Fruit fly (Drosophila melanogaster) whole organism, embryonic: ENCODE measurements around the gene CG5359.

ENCODE experiments used
- ATbp ChIP-seq: fragments of 200-800 bp; sonication (Bioruptor generic); optimal IDR thresholded peaks from 2 replicates; lab custom pipeline; 2017; ENCODE audit warnings: missing biosample characterization, mild to moderate bottlenecking, missing genetic modification characterization, missing genetic modification reagents
- BEAF-32 ChIP-seq: fragments of 200-800 bp; sonication (Bioruptor generic); optimal IDR thresholded peaks from 3 replicates; lab custom pipeline; 2017; ENCODE audit warnings: missing biosample characterization, missing genetic modification characterization, mild to moderate bottlenecking, moderate library complexity, missing genetic modification reagents
- CG10209 ChIP-seq: fragments of 200-800 bp; sonication (Bioruptor generic); optimal IDR thresholded peaks from 3 replicates; lab custom pipeline; 2017; ENCODE audit warnings: missing biosample characterization, mild to moderate bottlenecking, missing genetic modification characterization, missing genetic modification reagents
- CG12236 ChIP-seq: fragments of 200-800 bp; sonication (Bioruptor generic); optimal IDR thresholded peaks from 2 replicates; lab custom pipeline; 2016; ENCODE audit warnings: missing biosample characterization, missing genetic modification characterization
- CG12391 ChIP-seq: fragments of 200-800 bp; sonication (Bioruptor generic); optimal IDR thresholded peaks from 3 replicates; lab custom pipeline; 2018; ENCODE audit warnings: missing biosample characterization, mild to moderate bottlenecking, missing genetic modification characterization, moderate library complexity
- CG13296 ChIP-seq: fragments of 200-800 bp; sonication (Bioruptor generic); optimal IDR thresholded peaks from 3 replicates; lab custom pipeline; 2018; ENCODE audit warnings: missing biosample characterization, mild to moderate bottlenecking, missing genetic modification characterization
- CG13424 ChIP-seq: fragments of 200-800 bp; sonication (Bioruptor generic); optimal IDR thresholded peaks from 2 replicates; lab custom pipeline; 2019; ENCODE audit warnings: missing biosample characterization, mild to moderate bottlenecking, missing genetic modification characterization, moderate library complexity
- CG14050 ChIP-seq: fragments of 200-800 bp; sonication (Bioruptor generic); IDR thresholded peaks from 3 replicates; pipeline ENCODE4 v1.3.6; 2022; ENCODE audit warnings: missing biosample characterization, missing genetic modification characterization
- CG17186 ChIP-seq: fragments of 200-800 bp; sonication (Bioruptor generic); optimal IDR thresholded peaks from 3 replicates; lab custom pipeline; 2017; ENCODE audit warnings: missing biosample characterization, missing genetic modification reagents, missing genetic modification characterization
- CG17328 ChIP-seq: fragments of 200-800 bp; sonication (Bioruptor generic); IDR thresholded peaks from 2 replicates; pipeline ENCODE4 v1.3.6; 2022; ENCODE audit warnings: missing biosample characterization, missing genetic modification characterization
- CG18476 ChIP-seq: fragments of 200-800 bp; sonication (Bioruptor generic); optimal IDR thresholded peaks from 2 replicates; lab custom pipeline; 2016; ENCODE audit warnings: missing biosample characterization, mild to moderate bottlenecking, missing genetic modification characterization
- CG2678 ChIP-seq: fragments of 200-800 bp; sonication (Bioruptor generic); optimal IDR thresholded peaks from 3 replicates; lab custom pipeline; 2019; ENCODE audit warnings: missing biosample characterization, mild to moderate bottlenecking, missing genetic modification characterization, moderate library complexity
- CG31441 ChIP-seq: fragments of 200-800 bp; sonication (Bioruptor generic); IDR thresholded peaks from 2 replicates; pipeline ENCODE4 v1.3.6; 2022; ENCODE audit warnings: missing biosample characterization, missing genetic modification characterization
- CG4854 ChIP-seq: fragments of 200-800 bp; sonication (Bioruptor generic); optimal IDR thresholded peaks from 2 replicates; lab custom pipeline; 2016; ENCODE audit warnings: missing biosample characterization, missing genetic modification characterization, inconsistent platforms
- CG6854 ChIP-seq: fragments of 200-800 bp; sonication (Bioruptor generic); optimal IDR thresholded peaks from 3 replicates; lab custom pipeline; 2017; ENCODE audit warnings: missing biosample characterization, mild to moderate bottlenecking, missing genetic modification characterization
- CG7372 ChIP-seq: fragments of 200-800 bp; sonication (Bioruptor generic); IDR thresholded peaks from 2 replicates; pipeline ENCODE4 v1.3.6; 2022; ENCODE audit warnings: missing biosample characterization, missing genetic modification characterization
- CG8765 ChIP-seq: fragments of 200-800 bp; sonication (Bioruptor generic); IDR thresholded peaks from 2 replicates; pipeline ENCODE4 v1.3.6; 2022; ENCODE audit warnings: missing biosample characterization, missing genetic modification characterization
- CG8944 ChIP-seq: fragments of 200-800 bp; sonication (Bioruptor generic); optimal IDR thresholded peaks from 3 replicates; lab custom pipeline; 2016; ENCODE audit warnings: missing biosample characterization, missing genetic modification characterization
- CG9215 ChIP-seq: fragments of 200-800 bp; sonication (Bioruptor generic); IDR thresholded peaks from 2 replicates; pipeline ENCODE4 v1.3.6; 2022; ENCODE audit warnings: missing biosample characterization, missing genetic modification characterization
- Fer2 ChIP-seq: fragments of 200-800 bp; sonication (Bioruptor generic); optimal IDR thresholded peaks from 2 replicates; lab custom pipeline; 2018; ENCODE audit warnings: missing biosample characterization, mild to moderate bottlenecking, missing genetic modification characterization, moderate library complexity
- HLH4C ChIP-seq: fragments of 200-800 bp; sonication (Bioruptor generic); IDR thresholded peaks from 3 replicates; pipeline ENCODE4 v1.3.6; 2022; ENCODE audit warnings: missing biosample characterization, missing genetic modification characterization; ENCODE audit not compliant: partially characterized antibody
- HmgD ChIP-seq: fragments of 200-800 bp; sonication (Bioruptor generic); optimal IDR thresholded peaks from 3 replicates; lab custom pipeline; 2016; ENCODE audit warnings: missing biosample characterization, missing genetic modification characterization
- Hr51 ChIP-seq, 2 experiments: fragments of 200-800 bp; sonication (Bioruptor generic); optimal IDR thresholded peaks; 2 replicates in 1 of 2; 3 replicates in 1 of 2; lab custom pipeline; 2016 to 2018; ENCODE audit warnings: missing biosample characterization in 2 of 2, missing genetic modification characterization in 2 of 2, mild to moderate bottlenecking in 1 of 2, moderate library complexity in 1 of 2
- Lhr ChIP-seq: fragments of 200-800 bp; sonication (Bioruptor generic); optimal IDR thresholded peaks from 3 replicates; lab custom pipeline; 2017; ENCODE audit warnings: mild to moderate bottlenecking, missing biosample characterization, missing genetic modification reagents, missing genetic modification characterization
- Lpt ChIP-seq: fragments of >200 bp; optimal IDR thresholded peaks from 2 replicates; lab custom pipeline; 2018; ENCODE audit warnings: missing biosample characterization, missing genetic modification characterization
- Nf-YA ChIP-seq: fragments of 200-800 bp; sonication (Bioruptor generic); IDR thresholded peaks from 2 replicates; pipeline ENCODE4 v1.3.6; 2022; ENCODE audit warnings: missing biosample characterization, missing genetic modification characterization
- Pdp1 ChIP-seq, 2 experiments: fragments of 200-800 bp; sonication (Bioruptor generic); optimal IDR thresholded peaks; 3 replicates each; lab custom pipeline; 2016; ENCODE audit warnings: missing biosample characterization in 2 of 2, missing genetic modification characterization in 2 of 2, mild to moderate bottlenecking in 1 of 2, moderate library complexity in 1 of 2
- Ravus ChIP-seq: fragments of 200-800 bp; sonication (Bioruptor generic); IDR thresholded peaks from 2 replicates; pipeline ENCODE4 v1.3.6; 2022; ENCODE audit warnings: missing biosample characterization, missing genetic modification characterization
- Side ChIP-seq: fragments of 200-800 bp; sonication (Bioruptor generic); optimal IDR thresholded peaks from 2 replicates; lab custom pipeline; 2016; ENCODE audit warnings: missing biosample characterization, missing genetic modification characterization
- Six4 ChIP-seq: fragments of 200-800 bp; sonication (Bioruptor generic); optimal IDR thresholded peaks from 2 replicates; lab custom pipeline; 2016; ENCODE audit warnings: missing biosample characterization, missing genetic modification characterization
- ap ChIP-seq: fragments of 200-800 bp; sonication (Bioruptor generic); IDR thresholded peaks from 2 replicates; pipeline ENCODE4 v1.3.6; 2022; ENCODE audit warnings: missing biosample characterization, missing genetic modification characterization
- ci ChIP-seq: fragments of 200-800 bp; sonication (Bioruptor generic); IDR thresholded peaks from 3 replicates; pipeline ENCODE4 v1.3.6; 2022; ENCODE audit warnings: missing biosample characterization, missing genetic modification characterization
- croc ChIP-seq: fragments of 200-800 bp; sonication (Bioruptor generic); conservative IDR thresholded peaks from 3 replicates; pipeline ENCODE4 v1.3.6; 2022; ENCODE audit warnings: missing biosample characterization, missing genetic modification characterization
- dimm ChIP-seq: fragments of 200-800 bp; sonication (Bioruptor generic); IDR thresholded peaks from 2 replicates; pipeline ENCODE4 v1.3.6; 2022; ENCODE audit warnings: missing biosample characterization, missing genetic modification characterization
- gce ChIP-seq: fragments of 200-800 bp; sonication (Bioruptor generic); IDR thresholded peaks from 3 replicates; pipeline ENCODE4 v1.3.6; 2022; ENCODE audit warnings: missing biosample characterization, missing genetic modification characterization
- gem ChIP-seq: fragments of 200-800 bp; sonication (Bioruptor generic); optimal IDR thresholded peaks from 2 replicates; lab custom pipeline; 2019; ENCODE audit warnings: missing biosample characterization, mild to moderate bottlenecking, missing genetic modification characterization, moderate library complexity
- hb ChIP-seq: fragments of 200-800 bp; sonication (Bioruptor generic); IDR thresholded peaks from 3 replicates; pipeline ENCODE4 v1.3.6; 2022; ENCODE audit warnings: missing biosample characterization, missing genetic modification characterization; ENCODE audit not compliant: partially characterized antibody
- lmd ChIP-seq: fragments of 200-800 bp; sonication (Bioruptor generic); IDR thresholded peaks from 2 replicates; pipeline ENCODE4 v1.3.6; 2022; ENCODE audit warnings: missing biosample characterization, missing genetic modification characterization
- lola ChIP-seq, 3 experiments: fragments of >200 bp in 2 of 3; fragments of 200-800 bp in 1 of 3; sonication (Bioruptor generic) in 1 of 3; optimal IDR thresholded peaks; 2 replicates each; lab custom pipeline; 2017 to 2019; ENCODE audit warnings: missing biosample characterization in 3 of 3, missing genetic modification characterization in 3 of 3, mild to moderate bottlenecking in 1 of 3, moderate library complexity in 1 of 3
- maf-S ChIP-seq: fragments of 200-800 bp; sonication (Bioruptor generic); optimal IDR thresholded peaks from 2 replicates; lab custom pipeline; 2016; ENCODE audit warnings: missing biosample characterization, missing genetic modification characterization
- nerfin-2 ChIP-seq: fragments of 200-800 bp; sonication (Bioruptor generic); IDR thresholded peaks from 2 replicates; pipeline ENCODE4 v1.3.6; 2022; ENCODE audit warnings: missing biosample characterization, missing genetic modification characterization; ENCODE audit not compliant: partially characterized antibody
- onecut ChIP-seq: fragments of 200-800 bp; sonication (Bioruptor generic); IDR thresholded peaks from 2 replicates; pipeline ENCODE4 v1.3.6; 2022; ENCODE audit warnings: missing biosample characterization, missing genetic modification characterization
- pita ChIP-seq: fragments of 200-800 bp; sonication (Bioruptor generic); optimal IDR thresholded peaks from 2 replicates; lab custom pipeline; 2017; ENCODE audit warnings: missing biosample characterization, mild to moderate bottlenecking, missing genetic modification characterization
- pnt ChIP-seq: fragments of 200-800 bp; sonication (Bioruptor generic); optimal IDR thresholded peaks from 3 replicates; lab custom pipeline; 2016; ENCODE audit warnings: missing biosample characterization, missing genetic modification characterization
- row ChIP-seq: fragments of 200-800 bp; sonication (Bioruptor generic); IDR thresholded peaks from 3 replicates; pipeline ENCODE4 v1.3.6; 2022; ENCODE audit warnings: missing biosample characterization, missing genetic modification characterization
- slbo ChIP-seq: fragments of 200-800 bp; sonication (Bioruptor generic); IDR thresholded peaks from 2 replicates; pipeline ENCODE4 v1.3.6; 2022; ENCODE audit warnings: missing biosample characterization, missing genetic modification characterization
- unpg ChIP-seq: fragments of 200-800 bp; sonication (Bioruptor generic); optimal IDR thresholded peaks from 3 replicates; lab custom pipeline; 2018; ENCODE audit warnings: missing biosample characterization, mild to moderate bottlenecking, missing genetic modification characterization, moderate library complexity
- vvl ChIP-seq: fragments of 200-800 bp; sonication (Bioruptor generic); IDR thresholded peaks from 2 replicates; pipeline ENCODE4 v1.3.6; 2022; ENCODE audit warnings: missing biosample characterization, missing genetic modification characterization
- z ChIP-seq: fragments of 200-800 bp; sonication (Bioruptor generic); IDR thresholded peaks from 3 replicates; pipeline ENCODE4 v1.3.6; 2022; ENCODE audit warnings: missing biosample characterization, missing genetic modification characterization
- zf30C ChIP-seq: fragments of 200-800 bp; sonication (Bioruptor generic); optimal IDR thresholded peaks from 3 replicates; lab custom pipeline; 2018; ENCODE audit warnings: missing biosample characterization, mild to moderate bottlenecking, missing genetic modification characterization
- zfh2 ChIP-seq: fragments of 200-800 bp; sonication (Bioruptor generic); optimal IDR thresholded peaks from 2 replicates; lab custom pipeline; 2016; ENCODE audit warnings: missing biosample characterization, missing genetic modification characterization

CG5359 gene

DNA sequence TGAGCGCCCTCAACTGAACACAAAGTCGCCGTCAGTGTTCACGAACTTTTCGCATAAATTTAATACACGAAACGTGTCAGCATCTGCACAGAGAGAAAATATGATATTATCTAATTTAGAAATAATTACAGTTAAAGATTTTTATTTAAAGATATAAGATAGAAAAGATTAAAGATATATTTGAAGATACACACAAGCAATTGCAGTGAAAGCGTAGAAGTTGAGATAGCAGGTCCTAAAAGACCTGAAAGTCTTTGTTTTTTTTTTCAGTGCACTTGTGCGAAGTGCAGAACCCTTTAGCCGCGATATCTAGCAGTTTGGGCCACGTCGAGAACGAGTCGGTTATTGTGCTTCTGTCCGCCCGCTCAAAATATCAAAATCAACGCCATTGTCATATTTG lies 23.6 kb downstream of the CG5359 start (continued):
- peak; percentile 7 for TF ChIP-seq ATbp (GFP tag; lab: Kevin White, UChicago)
- peak; percentile 8 for TF ChIP-seq CG12391
- TF ChIP-seq slbo (GFP tag; lab: Robert Waterston, UW), result 0 out of 2 replicates have a peak, but pooled peaks have one; percentile 6
- TF ChIP-seq Hr51 (GFP tag; optimal IDR thresholded peaks at IDR 0.05; lab: Kevin White, UChicago), result peak in 1 of 2 experiments; percentile 55
- TF ChIP-seq maf-S, result no peak
- TF ChIP-seq Ravus (GFP tag; lab: Robert Waterston, UW), result no peak
- TF ChIP-seq CG14050, result peak; percentile 17; the same call in 1 of the 3 replicates
- TF ChIP-seq Lhr (GFP tag; lab: Kevin White, UChicago), result no peak
- TF ChIP-seq CG17328 (GFP tag; lab: Robert Waterston, UW), result no peak
- TF ChIP-seq CG17186 (GFP tag; lab: Kevin White, UChicago), result no peak
- peak; percentile 55 for TF ChIP-seq gem (tag; lab: Kevin White, UChicago)
- TF ChIP-seq pita, result no peak
- no peak for TF ChIP-seq ci
- peak; percentile 12 for TF ChIP-seq CG13424 (tag; lab: Kevin White, UChicago)
- peak; percentile 20; the same call in 1 of the 2 replicates for TF ChIP-seq vvl (GFP tag; lab: Robert Waterston, UW)
- TF ChIP-seq HmgD, result no peak
- no peak for TF ChIP-seq onecut (GFP tag; lab: Robert Waterston, UW)
- peak; percentile 10 for TF ChIP-seq CG6854 (GFP tag; lab: Kevin White, UChicago)
- TF ChIP-seq dimm (GFP tag; lab: Robert Waterston, UW), result no peak
- no peak for TF ChIP-seq Six4 (GFP tag; lab: Kevin White, UChicago)
- no peak for TF ChIP-seq z
- TF ChIP-seq ap (GFP tag; lab: Robert Waterston, UW), result no peak
- no peak for TF ChIP-seq HLH4C (GFP tag; lab: Robert Waterston, UW)
- no peak for TF ChIP-seq Nf-YA (GFP tag; lab: Robert Waterston, UW)
- TF ChIP-seq CG8765 (GFP tag; lab: Robert Waterston, UW), result no peak
- TF ChIP-seq BEAF-32, result no peak
- TF ChIP-seq unpg (GFP tag; lab: Kevin White, UChicago), result peak; percentile 33
- no peak for TF ChIP-seq croc (GFP tag; lab: Robert Waterston, UW)
- TF ChIP-seq CG2678 (tag; lab: Kevin White, UChicago), result peak; percentile 46
- no peak for TF ChIP-seq lmd (GFP tag; lab: Robert Waterston, UW)
- no peak for TF ChIP-seq CG13296
- TF ChIP-seq CG31441, result 0 out of 2 replicates have a peak, but pooled peaks have one; percentile 28
- TF ChIP-seq row, result peak; percentile 54
- TF ChIP-seq Pdp1 (GFP tag; optimal IDR thresholded peaks at IDR 0.05; lab: Kevin White, UChicago), result no peak
- no peak for TF ChIP-seq CG9215 (GFP tag; lab: Robert Waterston, UW)
- no peak for TF ChIP-seq zfh2
- TF ChIP-seq Lpt (GFP tag; lab: Kevin White, UChicago), result no peak
- peak; percentile 12 for TF ChIP-seq zf30C (GFP tag; lab: Kevin White, UChicago)
- TF ChIP-seq hb (GFP tag; lab: Robert Waterston, UW), result no peak
- TF ChIP-seq CG7372 (GFP tag; lab: Robert Waterston, UW), result no peak
- TF ChIP-seq pnt (GFP tag; lab: Kevin White, UChicago), result no peak
- TF ChIP-seq Fer2 (tag; lab: Kevin White, UChicago), result no peak
- TF ChIP-seq CG4854 (GFP tag; lab: Kevin White, UChicago), result no peak
- peak; percentile 38 for TF ChIP-seq CG10209 (GFP tag; lab: Kevin White, UChicago)
- TF ChIP-seq gce (GFP tag; lab: Robert Waterston, UW), result no peak
- no peak for TF ChIP-seq CG18476 (GFP tag; lab: Kevin White, UChicago)
- TF ChIP-seq nerfin-2 (GFP tag; lab: Robert Waterston, UW), result no peak
- TF ChIP-seq CG8944 (GFP tag; lab: Kevin White, UChicago), result no peak
- TF ChIP-seq Side (GFP tag; lab: Kevin White, UChicago), result no peak
- TF ChIP-seq CG12236 (GFP tag; lab: Kevin White, UChicago), result no peak
- no peak for TF ChIP-seq lola (GFP tag; optimal IDR thresholded peaks at IDR 0.05; lab: Kevin White, UChicago)
